Fruit fly (Drosophila melanogaster) whole organism, embryonic: ENCODE measurements around the gene CG16813.

Source experiments
- Adf1 ChIP-seq: fragments of 200-800 bp; sonication (Bioruptor generic); IDR thresholded peaks from 2 replicates; pipeline ENCODE4 v1.3.6; 2022; ENCODE audit warnings: missing biosample characterization, missing genetic modification characterization
- Atf6 ChIP-seq: fragments of 200-800 bp; sonication (Bioruptor generic); IDR thresholded peaks from 2 replicates; pipeline ENCODE4 v1.3.6; 2022; ENCODE audit warnings: missing biosample characterization, missing genetic modification characterization
- Blimp-1 ChIP-seq: fragments of 200-800 bp; sonication (Bioruptor generic); optimal IDR thresholded peaks from 3 replicates; lab custom pipeline; 2018; ENCODE audit warnings: missing biosample characterization, missing genetic modification characterization, mild to moderate bottlenecking, moderate library complexity, missing genetic modification reagents
- CG10979 ChIP-seq: fragments of 200-800 bp; sonication (Bioruptor generic); optimal IDR thresholded peaks from 2 replicates; lab custom pipeline; 2018; ENCODE audit warnings: missing biosample characterization, mild to moderate bottlenecking, missing genetic modification characterization, moderate library complexity
- CG11504 ChIP-seq: fragments of 200-800 bp; sonication (Bioruptor generic); optimal IDR thresholded peaks from 3 replicates; lab custom pipeline; 2019; ENCODE audit warnings: missing biosample characterization, mild to moderate bottlenecking, missing genetic modification characterization, moderate library complexity
- CG11560 ChIP-seq: fragments of 200-800 bp; sonication (Bioruptor generic); IDR thresholded peaks from 3 replicates; pipeline ENCODE4 v1.3.6; 2022; ENCODE audit warnings: missing biosample characterization, missing genetic modification characterization
- CG12769 ChIP-seq: fragments of 200-800 bp; sonication (Bioruptor generic); optimal IDR thresholded peaks from 2 replicates; lab custom pipeline; 2019; ENCODE audit warnings: missing biosample characterization, mild to moderate bottlenecking, missing genetic modification characterization, moderate library complexity
- CG13624 ChIP-seq: fragments of 200-800 bp; sonication (Bioruptor generic); optimal IDR thresholded peaks from 2 replicates; lab custom pipeline; 2016; ENCODE audit warnings: missing biosample characterization, missing genetic modification characterization
- CG14710 ChIP-seq: fragments of 200-800 bp; sonication (Bioruptor generic); optimal IDR thresholded peaks from 3 replicates; lab custom pipeline; 2019; ENCODE audit warnings: missing biosample characterization, mild to moderate bottlenecking, missing genetic modification characterization, moderate library complexity
- CG15514 ChIP-seq: fragments of 200-800 bp; sonication (Bioruptor generic); optimal IDR thresholded peaks from 3 replicates; lab custom pipeline; 2017; ENCODE audit warnings: missing biosample characterization, missing genetic modification characterization, mild to moderate bottlenecking, moderate library complexity, missing genetic modification reagents
- CG15601 ChIP-seq: fragments of 200-800 bp; sonication (Bioruptor generic); optimal IDR thresholded peaks from 3 replicates; lab custom pipeline; 2019; ENCODE audit warnings: missing biosample characterization, mild to moderate bottlenecking, missing genetic modification characterization, moderate library complexity
- CG1647 ChIP-seq: fragments of 200-800 bp; sonication (Bioruptor generic); optimal IDR thresholded peaks from 3 replicates; lab custom pipeline; 2016; ENCODE audit warnings: missing biosample characterization, missing genetic modification characterization
- CG2129 ChIP-seq: fragments of 200-800 bp; sonication (Bioruptor generic); IDR thresholded peaks from 2 replicates; pipeline ENCODE4 v1.3.6; 2022; ENCODE audit warnings: missing biosample characterization, missing genetic modification characterization; ENCODE audit not compliant: partially characterized antibody
- CG32767 ChIP-seq: fragments of 200-800 bp; sonication (Bioruptor generic); IDR thresholded peaks from 2 replicates; pipeline ENCODE4 v1.3.6; 2022; ENCODE audit warnings: missing biosample characterization, missing genetic modification characterization
- CG5180 ChIP-seq: fragments of 200-800 bp; sonication (Bioruptor generic); optimal IDR thresholded peaks from 3 replicates; lab custom pipeline; 2017; ENCODE audit warnings: missing biosample characterization, missing genetic modification characterization, mild to moderate bottlenecking, moderate library complexity, missing genetic modification reagents
- CG6654 ChIP-seq: fragments of 200-800 bp; sonication (Bioruptor generic); optimal IDR thresholded peaks from 2 replicates; lab custom pipeline; 2017; ENCODE audit warnings: missing biosample characterization, mild to moderate bottlenecking, missing genetic modification characterization
- CG6765 ChIP-seq: fragments of 200-800 bp; sonication (Bioruptor generic); optimal IDR thresholded peaks from 3 replicates; lab custom pipeline; 2017; ENCODE audit warnings: missing biosample characterization, mild to moderate bottlenecking, missing genetic modification characterization
- CG6854 ChIP-seq: fragments of 200-800 bp; sonication (Bioruptor generic); optimal IDR thresholded peaks from 3 replicates; lab custom pipeline; 2017; ENCODE audit warnings: missing biosample characterization, mild to moderate bottlenecking, missing genetic modification characterization
- Dad ChIP-seq: fragments of 200-800 bp; sonication (Bioruptor generic); optimal IDR thresholded peaks from 3 replicates; lab custom pipeline; 2016; ENCODE audit warnings: missing biosample characterization, missing genetic modification characterization
- Deaf1 ChIP-seq: fragments of 200-800 bp; optimal IDR thresholded peaks from 3 replicates; lab custom pipeline; 2019; ENCODE audit warnings: missing biosample characterization, mild to moderate bottlenecking, missing genetic modification characterization, moderate library complexity
- Drgx ChIP-seq: fragments of 200-800 bp; sonication (Bioruptor generic); IDR thresholded peaks from 2 replicates; pipeline ENCODE4 v1.3.6; 2022; ENCODE audit warnings: missing biosample characterization, missing genetic modification characterization
- ERR ChIP-seq: fragments of 200-800 bp; sonication (Bioruptor generic); optimal IDR thresholded peaks from 2 replicates; lab custom pipeline; 2016; ENCODE audit warnings: missing biosample characterization, missing genetic modification characterization
- Ets65A ChIP-seq: fragments of 200-800 bp; sonication (Bioruptor generic); peaks from one replicate; lab custom pipeline; 2016; ENCODE audit warnings: missing biosample characterization, missing genetic modification characterization
- HLH54F ChIP-seq: fragments of 200-800 bp; sonication (Bioruptor generic); optimal IDR thresholded peaks from 3 replicates; lab custom pipeline; 2016; ENCODE audit warnings: missing biosample characterization, missing genetic modification characterization
- Jarid2 ChIP-seq: fragments of 200-800 bp; sonication (Bioruptor generic); optimal IDR thresholded peaks from 3 replicates; lab custom pipeline; 2017; ENCODE audit warnings: mild to moderate bottlenecking, missing biosample characterization, missing genetic modification reagents, missing genetic modification characterization
- Med ChIP-seq: fragments of 200-800 bp; sonication (Bioruptor generic); peaks from one replicate; lab custom pipeline; 2016; ENCODE audit warnings: missing biosample characterization, missing genetic modification characterization, mild to moderate bottlenecking, inconsistent platforms, moderate library complexity
- Myb ChIP-seq: fragments of 200-800 bp; sonication (Bioruptor generic); optimal IDR thresholded peaks from 2 replicates; lab custom pipeline; 2016; ENCODE audit warnings: missing biosample characterization, missing genetic modification characterization
- Ptx1 ChIP-seq: fragments of 200-800 bp; sonication (Bioruptor generic); IDR thresholded peaks from 2 replicates; pipeline ENCODE4 v1.3.6; 2022; ENCODE audit warnings: missing biosample characterization, missing genetic modification characterization
- Scr ChIP-seq: fragments of 200-800 bp; sonication (Bioruptor generic); IDR thresholded peaks from 2 replicates; pipeline ENCODE4 v1.3.6; 2022; ENCODE audit warnings: missing biosample characterization, missing genetic modification characterization; ENCODE audit not compliant: partially characterized antibody
- Six4 ChIP-seq: fragments of 200-800 bp; sonication (Bioruptor generic); optimal IDR thresholded peaks from 2 replicates; lab custom pipeline; 2016; ENCODE audit warnings: missing biosample characterization, missing genetic modification characterization
- Sox100B ChIP-seq: fragments of 200-800 bp; sonication (Bioruptor generic); optimal IDR thresholded peaks from 3 replicates; lab custom pipeline; 2018; ENCODE audit warnings: missing biosample characterization, mild to moderate bottlenecking, missing genetic modification characterization
- Stat92E ChIP-seq, 3 experiments: fragments of >200 bp in 2 of 3; fragments of 200-800 bp in 1 of 3; sonication (Bioruptor generic) in 1 of 3; optimal IDR thresholded peaks; 2 replicates each; lab custom pipeline; 2017 to 2019; ENCODE audit warnings: missing biosample characterization in 3 of 3, missing genetic modification characterization in 3 of 3, mild to moderate bottlenecking in 1 of 3, moderate library complexity in 1 of 3
- TFAM ChIP-seq: fragments of 200-800 bp; sonication (Bioruptor generic); optimal IDR thresholded peaks from 2 replicates; lab custom pipeline; 2017; ENCODE audit warnings: missing biosample characterization, missing genetic modification characterization, inconsistent platforms
- ash1 ChIP-seq: fragments of 200-800 bp; sonication (Bioruptor generic); optimal IDR thresholded peaks from 2 replicates; lab custom pipeline; 2018; ENCODE audit warnings: missing biosample characterization, mild to moderate bottlenecking, missing genetic modification characterization
- bbx ChIP-seq: fragments of 200-800 bp; sonication (Bioruptor generic); IDR thresholded peaks from 2 replicates; pipeline ENCODE4 v1.3.6; 2022; ENCODE audit warnings: missing biosample characterization, missing genetic modification characterization; ENCODE audit not compliant: partially characterized antibody
- cas ChIP-seq: fragments of 200-800 bp; sonication (Bioruptor generic); IDR thresholded peaks from 2 replicates; pipeline ENCODE4 v1.3.6; 2022; ENCODE audit warnings: missing biosample characterization, missing genetic modification characterization
- gt ChIP-seq: fragments of 200-800 bp; sonication (Bioruptor generic); IDR thresholded peaks from 2 replicates; pipeline ENCODE4 v1.3.6; 2022; ENCODE audit warnings: missing biosample characterization, missing genetic modification characterization
- lmd ChIP-seq: fragments of 200-800 bp; sonication (Bioruptor generic); IDR thresholded peaks from 2 replicates; pipeline ENCODE4 v1.3.6; 2022; ENCODE audit warnings: missing biosample characterization, missing genetic modification characterization
- mam ChIP-seq: fragments of 200-800 bp; sonication (Bioruptor generic); optimal IDR thresholded peaks from 3 replicates; lab custom pipeline; 2016; ENCODE audit warnings: missing biosample characterization, missing genetic modification characterization
- nmo ChIP-seq: fragments of 200-800 bp; sonication (Bioruptor generic); optimal IDR thresholded peaks from 2 replicates; lab custom pipeline; 2018; ENCODE audit warnings: missing biosample characterization, mild to moderate bottlenecking, missing genetic modification characterization, moderate library complexity
- nom ChIP-seq: fragments of 200-800 bp; sonication (Bioruptor generic); optimal IDR thresholded peaks from 2 replicates; lab custom pipeline; 2017; ENCODE audit warnings: missing biosample characterization, missing genetic modification characterization, mild to moderate bottlenecking, moderate library complexity, missing genetic modification reagents
- row ChIP-seq: fragments of 200-800 bp; sonication (Bioruptor generic); IDR thresholded peaks from 3 replicates; pipeline ENCODE4 v1.3.6; 2022; ENCODE audit warnings: missing biosample characterization, missing genetic modification characterization
- sens ChIP-seq: fragments of 200-800 bp; sonication (Bioruptor generic); peaks from one replicate; lab custom pipeline; 2016; ENCODE audit warnings: missing biosample characterization, missing genetic modification characterization
- shn ChIP-seq: fragments of 200-800 bp; sonication (Bioruptor generic); optimal IDR thresholded peaks from 3 replicates; lab custom pipeline; 2016; ENCODE audit warnings: missing biosample characterization, missing genetic modification characterization
- unpg ChIP-seq: fragments of 200-800 bp; sonication (Bioruptor generic); optimal IDR thresholded peaks from 3 replicates; lab custom pipeline; 2018; ENCODE audit warnings: missing biosample characterization, mild to moderate bottlenecking, missing genetic modification characterization, moderate library complexity

Gene CG16813

dm6 chr2L:13260740-13261139, 33.4 kb downstream of the CG16813 start, which contains the start of gene CG44085 (continued):
- TF ChIP-seq unpg (GFP tag; lab: Kevin White, UChicago), result no peak
- TF ChIP-seq cas, result no peak
- TF ChIP-seq Deaf1 (tag; lab: Kevin White, UChicago), result peak; percentile 75
- TF ChIP-seq CG12769 (tag; lab: Kevin White, UChicago), result peak; percentile 32
- TF ChIP-seq Dad (GFP tag; lab: Kevin White, UChicago), result no peak
- no peak for TF ChIP-seq Adf1 (GFP tag; lab: Robert Waterston, UW)

dm6 chr2L:13265776-13266175, 38.4 kb downstream of the CG16813 start, which contains the start of gene CG31848:
TSS of gene CG31848 (minus strand) at chr2L:13265876.
- TF ChIP-seq CG14710 (tag; lab: Kevin White, UChicago) (no peak), unpg (GFP tag; lab: Kevin White, UChicago) (no peak), Myb (GFP tag; lab: Kevin White, UChicago) (no peak)

- TF ChIP-seq ash1 (no peak), CG11504 (tag; lab: Kevin White, UChicago) (peak; percentile 96), row (GFP tag; lab: Robert Waterston, UW) (0 out of 3 replicates have a peak, but pooled peaks have one; percentile 21), Jarid2 (GFP tag; lab: Kevin White, UChicago) (peak; percentile 13), bbx (no peak), shn (no peak), CG15601 (tag; lab: Kevin White, UChicago) (peak; percentile 5), CG32767 (no peak), Drgx (peak; percentile 43; the same call in 1 of the 2 replicates), CG5180 (peak; percentile 87), sens (GFP tag; lab: Kevin White, UChicago) (peak; percentile 55), TFAM (GFP tag; lab: Kevin White, UChicago) (no peak), Med (GFP tag; lab: Kevin White, UChicago) (peak; percentile 22), Ets65A (GFP tag; lab: Kevin White, UChicago) (peak; percentile 83)
Measured at dm6 chr2L:13266627-13267026, 39.3 kb downstream of the CG16813 start.

- TF ChIP-seq Scr (GFP tag; lab: Robert Waterston, UW) (no peak), CG13624 (GFP tag; lab: Kevin White, UChicago) (no peak), CG11504 (tag; lab: Kevin White, UChicago) (peak; percentile 3), CG1647 (GFP tag; lab: Kevin White, UChicago) (no peak), HLH54F (GFP tag; lab: Kevin White, UChicago) (no peak), Atf6 (GFP tag; lab: Robert Waterston, UW) (no peak), gt (GFP tag; lab: Robert Waterston, UW) (no peak), lmd (GFP tag; lab: Robert Waterston, UW) (0 out of 2 replicates have a peak, but pooled peaks have one; percentile 15), Blimp-1 (GFP tag; lab: Kevin White, UChicago) (peak; percentile 5), Sox100B (GFP tag; lab: Kevin White, UChicago) (no peak), mam (no peak), Stat92E (GFP tag; optimal IDR thresholded peaks at IDR 0.05; lab: Kevin White, UChicago) (no peak), CG15514 (GFP tag; lab: Kevin White, UChicago) (no peak), nom (GFP tag; lab: Kevin White, UChicago) (peak; percentile 41), ERR (no peak), CG6765 (no peak), CG11560 (no peak), Ptx1 (no peak), CG6654 (GFP tag; lab: Kevin White, UChicago) (no peak), CG10979 (tag; lab: Kevin White, UChicago) (peak; percentile 10), CG6854 (GFP tag; lab: Kevin White, UChicago) (no peak), nmo (GFP tag; lab: Kevin White, UChicago) (peak; percentile 12), CG2129 (GFP tag; lab: Robert Waterston, UW) (no peak), Six4 (GFP tag; lab: Kevin White, UChicago) (no peak)
Measured at dm6 chr2L:13268040-13268652, 40.8 kb downstream of the CG16813 start.
